Worm (Caenorhabditis elegans): ENCODE measurements around the gene chil-11.

chil-11 gene

ce11 chrIV:5751997-5752396 lies 10.9 kb downstream of the chil-11 start:
- TF ChIP-seq dao-5 (tag; optimal IDR thresholded peaks at IDR 0.05) (no peak), him-1 (tag; optimal IDR thresholded peaks at IDR 0.05) (no peak), W03F9.2 (tag; optimal IDR thresholded peaks at IDR 0.05) (no peak)

ce11 chrIV:5752704-5753103 lies 11.6 kb downstream of the chil-11 start:
- TF ChIP-seq him-1 (tag; optimal IDR thresholded peaks at IDR 0.05) (no peak), W03F9.2 (tag; optimal IDR thresholded peaks at IDR 0.05) (no peak), dao-5 (tag; optimal IDR thresholded peaks at IDR 0.05) (no peak)

ce11 chrIV:5753253-5753652 lies 12.1 kb downstream of the chil-11 start:
- TF ChIP-seq W03F9.2 (tag; optimal IDR thresholded peaks at IDR 0.05) (no peak), dao-5 (tag; optimal IDR thresholded peaks at IDR 0.05) (no peak), him-1 (tag; optimal IDR thresholded peaks at IDR 0.05) (no peak)

ce11 chrIV:5753954-5754543 lies 12.9 kb downstream of the chil-11 start:
- no peak for TF ChIP-seq W03F9.2 (tag; optimal IDR thresholded peaks at IDR 0.05)

- TF ChIP-seq W03F9.2 (tag; optimal IDR thresholded peaks at IDR 0.05) (no peak), dao-5 (tag; optimal IDR thresholded peaks at IDR 0.05) (no peak), him-1 (tag; optimal IDR thresholded peaks at IDR 0.05) (no peak)
Measured at ce11 chrIV:5754821-5755220, 13.7 kb downstream of the chil-11 start.

- no peak for TF ChIP-seq W03F9.2 (tag; optimal IDR thresholded peaks at IDR 0.05)
- TF ChIP-seq dao-5 (tag; optimal IDR thresholded peaks at IDR 0.05): no peak
- TF ChIP-seq him-1 (tag; optimal IDR thresholded peaks at IDR 0.05): no peak
Measured at ce11 chrIV:5755922-5756321, 14.8 kb downstream of the chil-11 start.

ce11 chrIV:5757762-5758161 lies 16.6 kb downstream of the chil-11 start, which contains the start of gene nhr-46:
TSS of gene nhr-46 (minus strand) at chrIV:5757862.
- TF ChIP-seq dao-5 (tag; optimal IDR thresholded peaks at IDR 0.05) (no peak), him-1 (tag; optimal IDR thresholded peaks at IDR 0.05) (no peak), W03F9.2 (tag; optimal IDR thresholded peaks at IDR 0.05) (no peak)

ce11 chrIV:5758695-5759094 lies 17.6 kb downstream of the chil-11 start:
- no peak for TF ChIP-seq dao-5 (tag; optimal IDR thresholded peaks at IDR 0.05)
- no peak for TF ChIP-seq W03F9.2 (tag; optimal IDR thresholded peaks at IDR 0.05)
- TF ChIP-seq him-1 (tag; optimal IDR thresholded peaks at IDR 0.05): no peak

- TF ChIP-seq him-1 (tag; optimal IDR thresholded peaks at IDR 0.05) (no peak), dao-5 (tag; optimal IDR thresholded peaks at IDR 0.05) (no peak), W03F9.2 (tag; optimal IDR thresholded peaks at IDR 0.05) (no peak)
Measured at ce11 chrIV:5760656-5761055, 19.5 kb downstream of the chil-11 start.

ce11 chrIV:5761211-5761907 lies 20.2 kb downstream of the chil-11 start:
- TF ChIP-seq W03F9.2 (tag; optimal IDR thresholded peaks at IDR 0.05): no peak
- no peak for TF ChIP-seq him-1 (tag; optimal IDR thresholded peaks at IDR 0.05)
- no peak for TF ChIP-seq dao-5 (tag; optimal IDR thresholded peaks at IDR 0.05)

ce11 chrIV:5762770-5763169 lies 21.6 kb downstream of the chil-11 start:
- no peak for TF ChIP-seq dao-5 (tag; optimal IDR thresholded peaks at IDR 0.05)
- TF ChIP-seq W03F9.2 (tag; optimal IDR thresholded peaks at IDR 0.05): no peak
- TF ChIP-seq him-1 (tag; optimal IDR thresholded peaks at IDR 0.05): no peak

- TF ChIP-seq dao-5 (tag; optimal IDR thresholded peaks at IDR 0.05) (no peak), him-1 (tag; optimal IDR thresholded peaks at IDR 0.05) (no peak), W03F9.2 (tag; optimal IDR thresholded peaks at IDR 0.05) (no peak)
Measured at ce11 chrIV:5764392-5764791, 23.2 kb downstream of the chil-11 start.

- TF ChIP-seq dao-5 (tag; optimal IDR thresholded peaks at IDR 0.05): no peak
- TF ChIP-seq him-1 (tag; optimal IDR thresholded peaks at IDR 0.05): no peak
- TF ChIP-seq W03F9.2 (tag; optimal IDR thresholded peaks at IDR 0.05): no peak
Measured at ce11 chrIV:5765652-5766051, 24.5 kb downstream of the chil-11 start.

- TF ChIP-seq dao-5 (tag; optimal IDR thresholded peaks at IDR 0.05) (no peak), W03F9.2 (tag; optimal IDR thresholded peaks at IDR 0.05) (no peak), him-1 (tag; optimal IDR thresholded peaks at IDR 0.05) (no peak)
Measured at ce11 chrIV:5766804-5767203, 25.7 kb downstream of the chil-11 start.

- TF ChIP-seq him-1 (tag; optimal IDR thresholded peaks at IDR 0.05): no peak
Measured at ce11 chrIV:5778342-5778741, 37.2 kb downstream of the chil-11 start.

All from whole organism, L4/young adult.